Fruit fly (Drosophila melanogaster) whole organism, wandering third instar larva: Measurements from ENCODE around the gene CG4325.
A peak's percentile ranks its signal among the peaks of the same experiment; 100 is the strongest.

Experiments used
- Abd-B ChIP-seq: fragments of >200 bp; optimal IDR thresholded peaks from 2 replicates; lab custom pipeline; 2017; ENCODE audit warnings: missing biosample characterization, missing genetic modification characterization
- Dif ChIP-seq: fragments of 200-275, 200-300 bp; sonication (Bioruptor generic); optimal IDR thresholded peaks from 2 replicates; lab custom pipeline; 2018; ENCODE audit warnings: missing biosample characterization, missing genetic modification characterization; ENCODE audit not compliant: partially characterized antibody
- Hr78 ChIP-seq: fragments of >200 bp; optimal IDR thresholded peaks from 2 replicates; lab custom pipeline; 2017; ENCODE audit warnings: missing biosample characterization, missing genetic modification characterization
- Hr83 ChIP-seq: fragments of 200-300 bp; sonication (Bioruptor generic); optimal IDR thresholded peaks from 2 replicates; lab custom pipeline; 2016; ENCODE audit warnings: missing biosample characterization, mild to moderate bottlenecking, missing genetic modification characterization, moderate library complexity; ENCODE audit not compliant: poor library complexity, severe bottlenecking
- OdsH ChIP-seq: fragments of 200-800 bp; sonication (Bioruptor generic); optimal IDR thresholded peaks from 2 replicates; lab custom pipeline; 2016; ENCODE audit warnings: missing biosample characterization, mild to moderate bottlenecking, missing genetic modification characterization
- Vsx2 ChIP-seq: fragments of 200-300, 225-300 bp; sonication (Bioruptor generic); optimal IDR thresholded peaks from 2 replicates; lab custom pipeline; 2018; ENCODE audit warnings: missing biosample characterization, missing genetic modification characterization; ENCODE audit not compliant: partially characterized antibody
- lola ChIP-seq: fragments of >200 bp; optimal IDR thresholded peaks from 2 replicates; lab custom pipeline; 2017; ENCODE audit warnings: missing biosample characterization, missing genetic modification characterization
- pan ChIP-seq: fragments of >200 bp; optimal IDR thresholded peaks from 2 replicates; lab custom pipeline; 2017
- tai ChIP-seq: sonication (Bioruptor generic); optimal IDR thresholded peaks from 2 replicates; lab custom pipeline; 2016; ENCODE audit warnings: missing biosample characterization, missing genetic modification characterization
- usp ChIP-seq: fragments of >200 bp; optimal IDR thresholded peaks from 2 replicates; lab custom pipeline; 2017; ENCODE audit warnings: missing biosample characterization, missing genetic modification characterization
- woc ChIP-seq: sonication (Bioruptor generic); optimal IDR thresholded peaks from 2 replicates; lab custom pipeline; 2016; ENCODE audit warnings: missing biosample characterization, mild to moderate bottlenecking, missing genetic modification characterization

DNA sequence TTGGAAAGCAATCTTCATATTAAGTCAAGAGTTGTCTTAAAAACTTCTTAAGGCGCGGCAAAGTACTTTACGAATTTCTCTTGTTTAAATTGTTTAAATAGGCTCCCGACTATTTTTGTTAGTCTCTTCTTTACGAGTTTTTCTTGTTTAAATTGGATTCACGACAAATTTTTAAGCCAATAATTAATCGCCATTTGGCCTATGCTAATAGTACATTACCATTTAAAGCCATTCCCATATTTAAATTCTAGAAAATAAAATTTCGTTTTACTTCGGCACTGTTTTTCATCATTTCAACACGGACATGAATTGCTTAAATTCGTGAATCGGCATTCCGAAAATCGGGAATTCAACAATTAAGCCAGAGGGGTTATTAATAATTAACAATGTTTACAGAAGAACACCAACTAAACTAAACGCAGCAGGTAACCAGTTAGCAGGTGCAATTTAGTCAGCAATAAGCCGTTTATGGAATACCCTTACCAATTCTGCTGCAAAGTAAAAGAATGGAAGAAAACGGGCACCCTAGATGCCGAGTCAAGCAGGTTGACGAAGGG is 34.1 kb downstream of the CG4325 start:
- TF ChIP-seq tai (GFP tag; lab: Kevin White, UChicago) (no peak), pan (lab: Kevin White, UChicago) (no peak), OdsH (GFP tag; lab: Kevin White, UChicago) (peak; percentile 33), lola (GFP tag; lab: Kevin White, UChicago) (no peak), usp (GFP tag; lab: Kevin White, UChicago) (no peak), woc (GFP tag; lab: Kevin White, UChicago) (peak; percentile 18), Dif (GFP tag; lab: Kevin White, UChicago) (no peak), Hr83 (GFP tag; lab: Kevin White, UChicago) (no peak), Abd-B (no peak), Hr78 (GFP tag; lab: Kevin White, UChicago) (no peak), Vsx2 (GFP tag; lab: Kevin White, UChicago) (no peak)
